Worm (Caenorhabditis elegans): ENCODE measurements around the gene F07C3.9.

DNA sequence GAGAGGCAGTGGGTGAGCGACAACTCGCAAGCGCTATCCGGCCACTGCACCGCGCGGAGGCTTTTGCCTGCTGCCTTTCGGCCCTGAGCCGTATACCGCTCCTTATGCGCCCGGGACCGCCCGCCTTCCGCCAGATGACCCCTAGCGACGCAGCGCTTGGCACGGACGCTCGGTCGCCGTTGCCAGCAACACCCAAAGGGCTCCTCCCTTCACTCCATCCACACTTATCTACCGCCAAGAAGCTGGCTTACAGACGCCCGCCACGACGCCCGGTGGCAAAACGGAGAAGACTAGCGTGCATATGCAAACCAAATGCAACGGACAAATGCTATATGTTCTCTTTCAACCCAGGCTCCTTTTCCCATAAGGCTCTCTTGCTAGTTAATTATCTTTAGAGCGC is 38.9 kb upstream of the F07C3.9 start:
- no peak for TF ChIP-seq tbx-11 (GFP tag; IDR thresholded peaks at IDR 0.05)
- TF ChIP-seq ets-7 (tag; optimal IDR thresholded peaks at IDR 0.05): no peak
